Fruit fly (Drosophila melanogaster): Measurements from ENCODE around the gene CG1161.

DNA sequence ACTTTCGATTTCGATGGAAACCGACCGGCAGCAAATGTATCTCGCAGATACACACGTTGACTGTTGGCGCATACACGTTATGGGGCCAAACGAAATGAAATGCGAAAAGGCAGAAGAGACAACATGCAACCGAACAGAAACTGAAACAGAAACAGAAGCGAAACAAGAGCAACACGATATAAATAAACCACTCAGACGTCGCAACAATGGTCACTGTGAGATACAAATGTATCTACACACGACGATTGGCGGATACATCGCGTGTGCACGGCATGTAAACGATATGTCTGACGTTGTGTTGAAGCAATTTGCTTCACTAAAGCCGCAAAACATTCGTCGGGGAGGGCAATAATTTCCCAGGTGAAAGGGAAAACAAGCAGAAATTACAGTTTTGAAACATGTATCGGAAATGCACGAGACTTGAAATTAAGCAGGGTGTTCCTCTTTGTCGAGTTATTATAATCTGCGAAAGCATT is 37.2 kb upstream of the CG1161 start:
- no peak for TF ChIP-seq CG8478 (optimal IDR thresholded peaks at IDR 0.05)
- no peak for TF ChIP-seq CTCF (optimal IDR thresholded peaks at IDR 0.05)

Data from S2 (cell line).